Worm (Caenorhabditis elegans) whole organism, L3 larva: Measurements from ENCODE around the gene R09H10.7.

Experiments used
- R02D3.7 ChIP-seq: fragments of 150-350 bp; optimal IDR thresholded peaks from 2 replicates; lab custom pipeline; 2014; ENCODE audit warnings: missing biosample characterization, missing genetic modification characterization
- ZK546.5 ChIP-seq: sonication (generic microtip); optimal IDR thresholded peaks from 2 replicates; lab custom pipeline; 2017; ENCODE audit warnings: missing biosample characterization, missing genetic modification characterization
- aly-2 ChIP-seq: fragments of 150-350 bp; optimal IDR thresholded peaks from 2 replicates; lab custom pipeline; 2014; ENCODE audit warnings: missing biosample characterization, missing genetic modification characterization
- ama-1 ChIP-seq: fragments of 150-350 bp; optimal IDR thresholded peaks from 2 replicates; lab custom pipeline; 2018
- ceh-82 ChIP-seq: fragments of 150-350 bp; optimal IDR thresholded peaks from 2 replicates; lab custom pipeline; 2014; ENCODE audit warnings: missing biosample characterization, missing genetic modification characterization
- ceh-9 ChIP-seq: sonication (generic microtip); optimal IDR thresholded peaks from 2 replicates; lab custom pipeline; 2018; ENCODE audit warnings: missing biosample characterization, missing genetic modification characterization
- egl-27 ChIP-seq: sonication (generic microtip); optimal IDR thresholded peaks from 4 replicates; lab custom pipeline; 2017; ENCODE audit warnings: missing biosample characterization, missing genetic modification reagents, missing genetic modification characterization
- egl-5 ChIP-seq: fragments of 150-350 bp; optimal IDR thresholded peaks from 2 replicates; lab custom pipeline; 2017; ENCODE audit warnings: missing biosample characterization, missing genetic modification reagents, missing genetic modification characterization, inconsistent platforms
- elt-1 ChIP-seq: fragments of 150-350 bp; optimal IDR thresholded peaks from 2 replicates; lab custom pipeline; 2014; ENCODE audit warnings: missing biosample characterization, missing genetic modification characterization
- elt-2 ChIP-seq: sonication (generic microtip); optimal IDR thresholded peaks from 2 replicates; lab custom pipeline; 2016; ENCODE audit warnings: missing genetic modification reagents, mild to moderate bottlenecking, missing genetic modification characterization, missing compliant biosample characterization
- fkh-10 ChIP-seq: sonication (generic microtip); optimal IDR thresholded peaks from 2 replicates; lab custom pipeline; 2017; ENCODE audit warnings: missing biosample characterization, missing genetic modification reagents, missing genetic modification characterization
- fkh-2 ChIP-seq: fragments of 150-350 bp; optimal IDR thresholded peaks from 2 replicates; lab custom pipeline; 2014; ENCODE audit warnings: missing biosample characterization, missing genetic modification reagents, missing genetic modification characterization
- jun-1 ChIP-seq: fragments of 150-350 bp; optimal IDR thresholded peaks from 2 replicates; lab custom pipeline; 2014; ENCODE audit warnings: missing biosample characterization, missing genetic modification reagents, missing genetic modification characterization
- lin-15B ChIP-seq: fragments of 150-350 bp; optimal IDR thresholded peaks from 2 replicates; lab custom pipeline; 2014; ENCODE audit warnings: missing biosample characterization, missing genetic modification characterization
- lin-39 ChIP-seq: fragments of 150-350 bp; optimal IDR thresholded peaks from 2 replicates; lab custom pipeline; 2018; ENCODE audit warnings: missing biosample characterization, missing genetic modification reagents, missing genetic modification characterization
- lsy-12 ChIP-seq: sonication (generic microtip); optimal IDR thresholded peaks from 2 replicates; lab custom pipeline; 2016; ENCODE audit warnings: mild to moderate bottlenecking, missing genetic modification characterization, missing compliant biosample characterization
- mml-1 ChIP-seq: fragments of 150-350 bp; sonication (generic microtip); optimal IDR thresholded peaks from 3 replicates; lab custom pipeline; 2014; ENCODE audit warnings: missing biosample characterization, missing genetic modification characterization
- nfya-1 ChIP-seq: sonication (generic microtip); optimal IDR thresholded peaks from 2 replicates; lab custom pipeline; 2017; ENCODE audit warnings: missing genetic modification characterization, mild to moderate bottlenecking, missing compliant biosample characterization, antibody characterized with exemption, moderate library complexity; ENCODE audit not compliant: insufficient read depth
- nhr-11 ChIP-seq: fragments of 150-350 bp; optimal IDR thresholded peaks from 2 replicates; lab custom pipeline; 2014; ENCODE audit warnings: missing biosample characterization, missing genetic modification characterization
- nhr-12 ChIP-seq: fragments of 150-350 bp; optimal IDR thresholded peaks from 2 replicates; lab custom pipeline; 2014; ENCODE audit warnings: missing biosample characterization, missing genetic modification characterization
- nhr-23 ChIP-seq: fragments of 150-350 bp; optimal IDR thresholded peaks from 2 replicates; lab custom pipeline; 2014; ENCODE audit warnings: missing biosample characterization, missing genetic modification reagents, missing genetic modification characterization
- nhr-237 ChIP-seq: fragments of 150-350 bp; optimal IDR thresholded peaks from 2 replicates; lab custom pipeline; 2014; ENCODE audit warnings: missing biosample characterization, missing genetic modification characterization
- nhr-25 ChIP-seq: sonication (generic microtip); optimal IDR thresholded peaks from 2 replicates; lab custom pipeline; 2017; ENCODE audit warnings: missing biosample characterization, missing genetic modification characterization
- nhr-28 ChIP-seq: fragments of 150-350 bp; optimal IDR thresholded peaks from 2 replicates; lab custom pipeline; 2014; ENCODE audit warnings: missing biosample characterization, missing genetic modification characterization
- nhr-76 ChIP-seq: fragments of 150-350 bp; sonication (generic microtip); optimal IDR thresholded peaks from 5 replicates; lab custom pipeline; 2014; ENCODE audit warnings: missing biosample characterization, missing genetic modification characterization
- nhr-77 ChIP-seq: fragments of 150-350 bp; optimal IDR thresholded peaks from 2 replicates; lab custom pipeline; 2014; ENCODE audit warnings: missing biosample characterization, missing genetic modification characterization
- skn-1 ChIP-seq: fragments of 150-350 bp; optimal IDR thresholded peaks from 2 replicates; lab custom pipeline; 2014; ENCODE audit warnings: missing biosample characterization, missing genetic modification characterization
- tbx-2 ChIP-seq: sonication (generic microtip); optimal IDR thresholded peaks from 2 replicates; lab custom pipeline; 2016; ENCODE audit warnings: mild to moderate bottlenecking, missing genetic modification characterization, missing compliant biosample characterization
- zag-1 ChIP-seq: fragments of 150-350 bp; optimal IDR thresholded peaks from 2 replicates; lab custom pipeline; 2014; ENCODE audit warnings: missing biosample characterization, missing genetic modification characterization
- ztf-11 ChIP-seq: fragments of 150-350 bp; optimal IDR thresholded peaks from 2 replicates; lab custom pipeline; 2014; ENCODE audit warnings: missing biosample characterization, missing genetic modification characterization
- ztf-4 ChIP-seq: fragments of 150-350 bp; optimal IDR thresholded peaks from 2 replicates; lab custom pipeline; 2014; ENCODE audit warnings: missing biosample characterization, missing genetic modification characterization

The R09H10.7 gene

ce11 chrIV:10620811-10621210 is at the start of gene R09H10.7:
TSS of gene R09H10.7 (plus strand) at chrIV:10621111.
- TF ChIP-seq R02D3.7 (tag; lab: Kevin White, UChicago) (no peak), nhr-12 (tag; lab: Kevin White, UChicago) (no peak), ceh-9 (tag; lab: Kevin White, UChicago) (no peak), ztf-4 (no peak), tbx-2 (tag; lab: Kevin White, UChicago) (no peak), lsy-12 (tag; lab: Kevin White, UChicago) (no peak), ztf-11 (tag; lab: Kevin White, UChicago) (no peak), ama-1 (no peak), ceh-82 (no peak), egl-5 (tag; lab: Kevin White, UChicago) (no peak), nhr-237 (tag; lab: Kevin White, UChicago) (no peak), elt-1 (no peak)

ce11 chrIV:10573471-10573870 is 47.4 kb upstream of the R09H10.7 start:
- no peak for TF ChIP-seq nhr-28 (tag; lab: Kevin White, UChicago)
- TF ChIP-seq fkh-10 (GFP tag; lab: Kevin White, UChicago) = peak; percentile 76

- TF ChIP-seq fkh-2 (tag; lab: Kevin White, UChicago) (no peak), aly-2 (no peak), lin-39 (tag; lab: Kevin White, UChicago) (peak; percentile 34), nfya-1 (no peak), nhr-11 (tag; lab: Kevin White, UChicago) (no peak), skn-1 (tag; lab: Kevin White, UChicago) (no peak), mml-1 (tag; lab: Kevin White, UChicago) (no peak), ceh-9 (tag; lab: Kevin White, UChicago) (no peak), ztf-4 (no peak)
Observed at ce11 chrIV:10574471-10574870, 46.4 kb upstream of the R09H10.7 start.

ce11 chrIV:10576050-10576449 is 44.9 kb upstream of the R09H10.7 start, which contains the start of gene efn-2:
TSS of gene efn-2 (plus strand) at chrIV:10576350.
- TF ChIP-seq egl-5 (tag; lab: Kevin White, UChicago) (peak; percentile 13), aly-2 (no peak)

- peak; percentile 34 for TF ChIP-seq nhr-23 (tag; lab: Kevin White, UChicago)
- TF ChIP-seq nhr-25 = no peak
Observed at ce11 chrIV:10576624-10577023, 44.3 kb upstream of the R09H10.7 start.

- TF ChIP-seq lin-15B (tag; lab: Kevin White, UChicago) (no peak), ama-1 (no peak), nhr-76 (tag; lab: Kevin White, UChicago) (no peak), nhr-77 (tag; lab: Kevin White, UChicago) (no peak), nhr-23 (tag; lab: Kevin White, UChicago) (no peak), egl-27 (tag; lab: Kevin White, UChicago) (no peak), lsy-12 (tag; lab: Kevin White, UChicago) (no peak), zag-1 (tag; lab: Kevin White, UChicago) (no peak), ceh-82 (no peak)
Observed at ce11 chrIV:10577600-10577999, 43.3 kb upstream of the R09H10.7 start.

ce11 chrIV:10578367-10578766 is 42.5 kb upstream of the R09H10.7 start, which contains the start of gene lgc-43:
TSS of gene lgc-43 (plus strand) at chrIV:10578667.
- peak; percentile 67 for TF ChIP-seq nhr-76 (tag; lab: Kevin White, UChicago)
- no peak for TF ChIP-seq ZK546.5

- no peak for TF ChIP-seq jun-1 (tag; lab: Kevin White, UChicago)
- TF ChIP-seq elt-1 = no peak
- TF ChIP-seq nhr-237 (tag; lab: Kevin White, UChicago) = no peak
- no peak for TF ChIP-seq elt-2 (tag; lab: Kevin White, UChicago)
- TF ChIP-seq, all 47 proteins: peak for 0
Observed at ce11 chrIV:10584237-10584636, 36.7 kb upstream of the R09H10.7 start, which contains the start of gene oac-8. TSS of gene oac-8 (plus strand) at chrIV:10584537.
